Fruit fly (Drosophila melanogaster) whole organism, embryonic: ENCODE measurements around the gene mbm.

Experiments used
- Ada2b ChIP-seq: fragments of 200-800 bp; sonication (Bioruptor generic); IDR thresholded peaks from 2 replicates; pipeline ENCODE4 v1.3.6; 2022; ENCODE audit warnings: missing biosample characterization, missing genetic modification characterization
- Bgb ChIP-seq: fragments of 200-800 bp; sonication (Bioruptor generic); IDR thresholded peaks from 2 replicates; pipeline ENCODE4 v1.3.6; 2022; ENCODE audit warnings: missing biosample characterization, missing genetic modification characterization; ENCODE audit not compliant: partially characterized antibody
- CG10462 ChIP-seq: fragments of 200-800 bp; sonication (Bioruptor generic); optimal IDR thresholded peaks from 2 replicates; lab custom pipeline; 2016; ENCODE audit warnings: missing biosample characterization, missing genetic modification characterization
- CG11560 ChIP-seq: fragments of 200-800 bp; sonication (Bioruptor generic); IDR thresholded peaks from 3 replicates; pipeline ENCODE4 v1.3.6; 2022; ENCODE audit warnings: missing biosample characterization, missing genetic modification characterization
- CG1529 ChIP-seq: fragments of 200-800 bp; sonication (Bioruptor generic); optimal IDR thresholded peaks from 3 replicates; lab custom pipeline; 2018; ENCODE audit warnings: missing biosample characterization, missing genetic modification characterization
- CG1603 ChIP-seq: fragments of 200-800 bp; sonication (Bioruptor generic); optimal IDR thresholded peaks from 2 replicates; lab custom pipeline; 2019; ENCODE audit warnings: missing biosample characterization, mild to moderate bottlenecking, missing genetic modification characterization, moderate library complexity
- CG16813 ChIP-seq: fragments of 200-800 bp; sonication (Bioruptor generic); IDR thresholded peaks from 3 replicates; pipeline ENCODE4 v1.3.6; 2022; ENCODE audit warnings: missing biosample characterization, missing genetic modification characterization; ENCODE audit not compliant: partially characterized antibody
- CG17361 ChIP-seq: fragments of 200-800 bp; sonication (Bioruptor generic); IDR thresholded peaks from 3 replicates; pipeline ENCODE4 v1.3.6; 2022; ENCODE audit warnings: missing biosample characterization, missing genetic modification characterization
- CG2120 ChIP-seq: fragments of 200-800 bp; sonication (Bioruptor generic); optimal IDR thresholded peaks from 3 replicates; lab custom pipeline; 2016; ENCODE audit warnings: missing biosample characterization, missing genetic modification characterization
- CG2875 ChIP-seq: fragments of 200-800 bp; sonication (Bioruptor generic); optimal IDR thresholded peaks from 2 replicates; lab custom pipeline; 2017; ENCODE audit warnings: missing biosample characterization, mild to moderate bottlenecking, missing genetic modification characterization, missing genetic modification reagents
- CG3726 ChIP-seq: fragments of 200-800 bp; sonication (Bioruptor generic); IDR thresholded peaks from 3 replicates; pipeline ENCODE4, ENCODE4 v1.3.6; 2022; ENCODE audit warnings: missing biosample characterization, missing genetic modification characterization
- CG3847 ChIP-seq: fragments of 200-800 bp; sonication (Bioruptor generic); IDR thresholded peaks from 2 replicates; pipeline ENCODE4 v1.3.6; 2022; ENCODE audit warnings: missing biosample characterization, missing genetic modification characterization
- CG3995 ChIP-seq: fragments of 200-800 bp; sonication (Bioruptor generic); optimal IDR thresholded peaks from 3 replicates; lab custom pipeline; 2016; ENCODE audit warnings: missing biosample characterization, missing genetic modification characterization
- CG43689 ChIP-seq: fragments of 200-800 bp; sonication (Bioruptor generic); IDR thresholded peaks from 2 replicates; pipeline ENCODE4 v1.3.6; 2022; ENCODE audit warnings: missing biosample characterization, missing genetic modification characterization
- CG4617 ChIP-seq: fragments of 200-800 bp; sonication (Bioruptor generic); optimal IDR thresholded peaks from 3 replicates; lab custom pipeline; 2016; ENCODE audit warnings: missing biosample characterization, missing genetic modification characterization, borderline replicate concordance
- CG4730 ChIP-seq: fragments of 200-800 bp; sonication (Bioruptor generic); IDR thresholded peaks from 2 replicates; pipeline ENCODE4 v1.3.6; 2022; ENCODE audit warnings: missing biosample characterization, missing genetic modification characterization
- CG7963 ChIP-seq: fragments of 200-800 bp; sonication (Bioruptor generic); IDR thresholded peaks from 3 replicates; pipeline ENCODE4 v1.3.6; 2022; ENCODE audit warnings: missing biosample characterization, missing genetic modification characterization; ENCODE audit not compliant: partially characterized antibody
- CG8281 ChIP-seq: fragments of 200-800 bp; sonication (Bioruptor generic); optimal IDR thresholded peaks from 2 replicates; lab custom pipeline; 2018; ENCODE audit warnings: missing biosample characterization, mild to moderate bottlenecking, missing genetic modification characterization, moderate library complexity
- CG8944 ChIP-seq: fragments of 200-800 bp; sonication (Bioruptor generic); optimal IDR thresholded peaks from 3 replicates; lab custom pipeline; 2016; ENCODE audit warnings: missing biosample characterization, missing genetic modification characterization
- CG9932 ChIP-seq: fragments of 200-800 bp; sonication (Bioruptor generic); IDR thresholded peaks from 2 replicates; pipeline ENCODE4 v1.3.6; 2022; ENCODE audit warnings: missing biosample characterization, missing genetic modification characterization
- Doc2 ChIP-seq: fragments of 200-800 bp; sonication (Bioruptor generic); IDR thresholded peaks from 2 replicates; pipeline ENCODE4 v1.3.6; 2022; ENCODE audit warnings: missing biosample characterization, missing genetic modification characterization
- Eip74EF ChIP-seq, 2 experiments: fragments of 200-800 bp in 1 of 2; fragments of >200 bp in 1 of 2; sonication (Bioruptor generic) in 1 of 2; optimal IDR thresholded peaks; 2 replicates each; lab custom pipeline; 2017 to 2019; ENCODE audit warnings: missing biosample characterization in 2 of 2, missing genetic modification characterization in 2 of 2, mild to moderate bottlenecking in 1 of 2, moderate library complexity in 1 of 2
- Jarid2 ChIP-seq: fragments of 200-800 bp; sonication (Bioruptor generic); optimal IDR thresholded peaks from 3 replicates; lab custom pipeline; 2017; ENCODE audit warnings: mild to moderate bottlenecking, missing biosample characterization, missing genetic modification reagents, missing genetic modification characterization
- MTF-1 ChIP-seq: fragments of 200-800 bp; sonication (Bioruptor generic); optimal IDR thresholded peaks from 2 replicates; lab custom pipeline; 2018; ENCODE audit warnings: missing biosample characterization, mild to moderate bottlenecking, missing genetic modification characterization, borderline replicate concordance
- Myb ChIP-seq: fragments of 200-800 bp; sonication (Bioruptor generic); optimal IDR thresholded peaks from 2 replicates; lab custom pipeline; 2016; ENCODE audit warnings: missing biosample characterization, missing genetic modification characterization
- Nf-YC ChIP-seq: fragments of 200-800 bp; optimal IDR thresholded peaks from 3 replicates; lab custom pipeline; 2019; ENCODE audit warnings: missing biosample characterization, mild to moderate bottlenecking, missing genetic modification characterization, moderate library complexity
- PHDP ChIP-seq: fragments of 200-800 bp; sonication (Bioruptor generic); optimal IDR thresholded peaks from 3 replicates; lab custom pipeline; 2018; ENCODE audit warnings: missing biosample characterization, mild to moderate bottlenecking, missing genetic modification characterization, moderate library complexity
- Rfx ChIP-seq: fragments of 200-800 bp; sonication (Bioruptor generic); IDR thresholded peaks from 2 replicates; pipeline ENCODE4 v1.3.6; 2022; ENCODE audit warnings: missing biosample characterization, missing genetic modification characterization
- YL-1 ChIP-seq: fragments of 200-800 bp; sonication (Bioruptor generic); optimal IDR thresholded peaks from 3 replicates; lab custom pipeline; 2017; ENCODE audit warnings: missing biosample characterization, mild to moderate bottlenecking, missing genetic modification characterization
- bab2 ChIP-seq: fragments of 200-800 bp; sonication (Bioruptor generic); optimal IDR thresholded peaks from 2 replicates; lab custom pipeline; 2016; ENCODE audit warnings: missing biosample characterization, missing genetic modification characterization
- bsh ChIP-seq, 2 experiments: fragments of 200-800 bp; sonication (Bioruptor generic); optimal IDR thresholded peaks; 2 replicates each; lab custom pipeline; 2017 to 2018; ENCODE audit warnings: mild to moderate bottlenecking in 2 of 2, missing biosample characterization in 2 of 2, missing genetic modification characterization in 2 of 2, moderate library complexity in 1 of 2
- ci ChIP-seq: fragments of 200-800 bp; sonication (Bioruptor generic); IDR thresholded peaks from 3 replicates; pipeline ENCODE4 v1.3.6; 2022; ENCODE audit warnings: missing biosample characterization, missing genetic modification characterization
- dimm ChIP-seq: fragments of 200-800 bp; sonication (Bioruptor generic); IDR thresholded peaks from 2 replicates; pipeline ENCODE4 v1.3.6; 2022; ENCODE audit warnings: missing biosample characterization, missing genetic modification characterization
- dmrt11E ChIP-seq: fragments of 200-800 bp; sonication (Bioruptor generic); optimal IDR thresholded peaks from 3 replicates; lab custom pipeline; 2018; ENCODE audit warnings: missing biosample characterization, mild to moderate bottlenecking, missing genetic modification characterization, moderate library complexity
- dysf ChIP-seq: fragments of 200-800 bp; sonication (Bioruptor generic); IDR thresholded peaks from 3 replicates; pipeline ENCODE4 v1.3.6; 2022; ENCODE audit warnings: missing biosample characterization, missing genetic modification characterization
- fd3F ChIP-seq: fragments of 200-800 bp; sonication (Bioruptor generic); optimal IDR thresholded peaks from 2 replicates; lab custom pipeline; 2018; ENCODE audit warnings: missing biosample characterization, mild to moderate bottlenecking, missing genetic modification characterization, moderate library complexity
- gce ChIP-seq: fragments of 200-800 bp; sonication (Bioruptor generic); IDR thresholded peaks from 3 replicates; pipeline ENCODE4 v1.3.6; 2022; ENCODE audit warnings: missing biosample characterization, missing genetic modification characterization
- gfzf ChIP-seq: fragments of 200-800 bp; sonication (Bioruptor generic); optimal IDR thresholded peaks from 2 replicates; lab custom pipeline; 2016; ENCODE audit warnings: missing biosample characterization, mild to moderate bottlenecking, missing genetic modification characterization, moderate library complexity
- insv ChIP-seq, 2 experiments: fragments of 200-800 bp; sonication (Bioruptor generic); optimal IDR thresholded peaks; 3 replicates each; lab custom pipeline; 2016 to 2018; ENCODE audit warnings: missing biosample characterization in 2 of 2, missing genetic modification characterization in 2 of 2
- kay ChIP-seq: fragments of 200-800 bp; sonication (Bioruptor generic); optimal IDR thresholded peaks from 2 replicates; lab custom pipeline; 2016; ENCODE audit warnings: missing biosample characterization, missing genetic modification characterization
- ken ChIP-seq: fragments of 200-800 bp; sonication (Bioruptor generic); IDR thresholded peaks from 3 replicates; pipeline ENCODE4 v1.3.6; 2022; ENCODE audit warnings: missing biosample characterization, missing genetic modification characterization
- lilli ChIP-seq: fragments of 200-800 bp; sonication (Bioruptor generic); optimal IDR thresholded peaks from 3 replicates; lab custom pipeline; 2016; ENCODE audit warnings: missing biosample characterization, missing genetic modification characterization
- lov ChIP-seq, 2 experiments: fragments of 200-800 bp in 1 of 2; fragments of >200 bp in 1 of 2; sonication (Bioruptor generic) in 1 of 2; IDR thresholded peaks in 1 of 2; optimal IDR thresholded peaks in 1 of 2; 2 replicates in 1 of 2; 3 replicates in 1 of 2; pipeline versions ENCODE4 v1.3.6 to Lab custom; 2017 to 2022; ENCODE audit warnings: missing biosample characterization in 1 of 2, missing genetic modification characterization in 1 of 2
- phol ChIP-seq: fragments of 200-800 bp; sonication (Bioruptor generic); optimal IDR thresholded peaks from 3 replicates; lab custom pipeline; 2018; ENCODE audit warnings: missing biosample characterization, mild to moderate bottlenecking, missing genetic modification characterization, moderate library complexity
- ro ChIP-seq: fragments of 200-800 bp; sonication (Bioruptor generic); IDR thresholded peaks from 2 replicates; pipeline ENCODE4 v1.3.6; 2022; ENCODE audit warnings: missing biosample characterization, missing genetic modification characterization
- slou ChIP-seq: fragments of 200-800 bp; sonication (Bioruptor generic); optimal IDR thresholded peaks from 3 replicates; lab custom pipeline; 2016; ENCODE audit warnings: missing biosample characterization, missing genetic modification characterization
- stwl ChIP-seq: fragments of 200-800 bp; sonication (Bioruptor generic); optimal IDR thresholded peaks from 3 replicates; lab custom pipeline; 2018; ENCODE audit warnings: missing biosample characterization, mild to moderate bottlenecking, missing genetic modification characterization, moderate library complexity
- tap ChIP-seq: fragments of 200-800 bp; optimal IDR thresholded peaks from 3 replicates; lab custom pipeline; 2019; ENCODE audit warnings: missing biosample characterization, mild to moderate bottlenecking, missing genetic modification characterization, moderate library complexity
- trh ChIP-seq: fragments of 200-800 bp; sonication (Bioruptor generic); optimal IDR thresholded peaks from 2 replicates; lab custom pipeline; 2016; ENCODE audit warnings: missing biosample characterization, missing genetic modification characterization

The mbm gene

DNA sequence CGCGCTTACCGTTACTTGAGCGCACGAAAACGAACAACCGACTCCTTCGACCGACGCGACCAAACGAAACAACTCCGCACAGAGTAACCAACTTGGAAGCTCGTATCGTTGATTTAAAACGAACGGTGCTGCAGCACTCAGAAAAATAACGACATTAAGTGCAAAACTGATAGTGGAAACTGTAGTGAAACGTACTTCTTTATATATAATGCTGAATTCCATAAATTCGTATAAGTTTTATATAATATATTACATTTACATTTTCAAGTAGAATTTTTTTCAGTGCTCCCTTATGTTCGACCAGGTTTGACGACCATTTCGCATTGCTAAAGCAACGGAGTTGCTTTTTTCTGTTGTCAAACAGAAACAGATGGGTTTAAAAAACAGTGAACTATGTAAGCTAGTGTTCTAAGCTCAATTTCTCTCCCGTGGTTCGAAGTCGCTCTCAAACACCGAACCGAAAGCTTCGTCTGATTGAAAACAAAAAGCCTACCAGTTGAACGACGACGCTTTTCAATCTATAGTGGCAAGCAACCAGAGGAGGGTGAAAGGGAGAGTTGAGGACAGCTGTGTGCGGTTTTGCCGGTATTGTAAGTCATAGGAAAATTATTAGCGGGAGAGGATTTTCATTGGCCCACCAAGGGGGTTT lies 6.0 kb downstream of the mbm start, which contains the start of gene CG17075 (continued):
- TF ChIP-seq gce (GFP tag; lab: Robert Waterston, UW) (peak; percentile 88), ken (GFP tag; lab: Robert Waterston, UW) (peak; percentile 93), lilli (GFP tag; lab: Kevin White, UChicago) (peak; percentile 95), phol (peak; percentile 91), insv (GFP tag; optimal IDR thresholded peaks at IDR 0.05; lab: Kevin White, UChicago) (peak in 1 of 2 experiments; percentile 49), PHDP (tag; lab: Kevin White, UChicago) (peak; percentile 96), Eip74EF (GFP tag; optimal IDR thresholded peaks at IDR 0.05; lab: Kevin White, UChicago) (peak in 1 of 2 experiments; percentile 93), tap (peak; percentile 89), bab2 (GFP tag; lab: Kevin White, UChicago) (peak; percentile 71), stwl (no peak), CG3995 (GFP tag; lab: Kevin White, UChicago) (peak; percentile 24), Jarid2 (GFP tag; lab: Kevin White, UChicago) (peak; percentile 78), CG1603 (tag; lab: Kevin White, UChicago) (peak; percentile 83), CG2120 (GFP tag; lab: Kevin White, UChicago) (peak; percentile 96), YL-1 (GFP tag; lab: Kevin White, UChicago) (peak; percentile 63), Bgb (no peak), ci (GFP tag; lab: Robert Waterston, UW) (peak; percentile 97), CG3847 (peak; percentile 96), dmrt11E (tag; lab: Kevin White, UChicago) (peak; percentile 35), kay (GFP tag; lab: Kevin White, UChicago) (peak; percentile 86), gfzf (GFP tag; lab: Kevin White, UChicago) (no peak), CG11560 (peak; percentile 84), Rfx (peak; percentile 98), Ada2b (GFP tag; lab: Robert Waterston, UW) (peak; percentile 97), CG4617 (GFP tag; lab: Kevin White, UChicago) (peak; percentile 79), CG16813 (GFP tag; lab: Robert Waterston, UW) (no peak), trh (peak; percentile 88), CG8944 (GFP tag; lab: Kevin White, UChicago) (peak; percentile 49), ro (GFP tag; lab: Robert Waterston, UW) (peak; percentile 83), CG3726 (peak; percentile 90), CG8281 (tag; lab: Kevin White, UChicago) (peak; percentile 72), lov (optimal IDR thresholded peaks at IDR 0.05; lab: Kevin White, UChicago) (no peak), lov (GFP tag; IDR thresholded peaks at IDR 0.05; lab: Robert Waterston, UW) (peak; percentile 72; the same call in 1 of the 3 replicates), bsh (GFP tag; optimal IDR thresholded peaks at IDR 0.05; lab: Kevin White, UChicago) (peak; percentile 39 to 92), dysf (GFP tag; lab: Robert Waterston, UW) (peak; percentile 98), Nf-YC (tag; lab: Kevin White, UChicago) (peak; percentile 76), Myb (GFP tag; lab: Kevin White, UChicago) (peak; percentile 50), Doc2 (peak; percentile 82), CG43689 (GFP tag; lab: Robert Waterston, UW) (peak; percentile 89), MTF-1 (GFP tag; lab: Kevin White, UChicago) (peak; percentile 69), fd3F (GFP tag; lab: Kevin White, UChicago) (peak; percentile 96), CG7963 (no peak), CG2875 (GFP tag; lab: Kevin White, UChicago) (peak; percentile 87), slou (GFP tag; lab: Kevin White, UChicago) (peak; percentile 95), CG1529 (peak; percentile 83), CG9932 (GFP tag; lab: Robert Waterston, UW) (peak; percentile 96), CG17361 (GFP tag; lab: Robert Waterston, UW) (peak; percentile 94), CG4730 (GFP tag; lab: Robert Waterston, UW) (peak; percentile 93), CG10462 (GFP tag; lab: Kevin White, UChicago) (peak; percentile 88), dimm (GFP tag; lab: Robert Waterston, UW) (peak; percentile 92)
